Worm (Caenorhabditis elegans): Measurements from ENCODE around the gene srx-58.

- TF ChIP-seq ets-4 (GFP tag; optimal IDR thresholded peaks at IDR 0.05): no peak
- no peak for TF ChIP-seq madf-10 (tag; optimal IDR thresholded peaks at IDR 0.05)
- TF ChIP-seq ceh-58 (GFP tag; IDR thresholded peaks at IDR 0.05): no peak
Observed at ce11 chrV:15395347-15395746, 42.9 kb downstream of the srx-58 start, which contains the start of gene cyb-3.

Measured in whole organism, young adult.